Fruit fly (Drosophila melanogaster) whole organism, adult: ENCODE data around the gene CG4951.
"Not testable (repeated sequence)": the region's sequence is repeated elsewhere in the genome, so short reads cannot be mapped to it uniquely, and the experiment has no call there.

Source experiments
- CG11617 ChIP-seq: fragments of 200-800 bp; sonication (Bioruptor generic); optimal IDR thresholded peaks from 2 replicates; lab custom pipeline; 2017; ENCODE audit warnings: mild to moderate bottlenecking, missing biosample characterization, missing genetic modification reagents, missing genetic modification characterization
- CG12768 ChIP-seq: fragments of 200-800 bp; sonication (Bioruptor generic); optimal IDR thresholded peaks from 2 replicates; lab custom pipeline; 2017; ENCODE audit warnings: missing biosample characterization, missing genetic modification characterization, mild to moderate bottlenecking, moderate library complexity, missing genetic modification reagents
- CG14711 ChIP-seq: fragments of 200-800 bp; sonication (Bioruptor generic); optimal IDR thresholded peaks from 2 replicates; lab custom pipeline; 2018; ENCODE audit warnings: missing biosample characterization, mild to moderate bottlenecking, missing genetic modification characterization, moderate library complexity
- CG1620 ChIP-seq: fragments of 200-800 bp; sonication (Bioruptor generic); optimal IDR thresholded peaks from 2 replicates; lab custom pipeline; 2016; ENCODE audit warnings: missing biosample characterization, missing genetic modification characterization
- CG33017 ChIP-seq: fragments of 200-800 bp; sonication (Bioruptor generic); optimal IDR thresholded peaks from 2 replicates; lab custom pipeline; 2018; ENCODE audit warnings: missing biosample characterization, mild to moderate bottlenecking, missing genetic modification characterization, moderate library complexity
- CG5204 ChIP-seq: fragments of 200-800 bp; sonication (Bioruptor generic); optimal IDR thresholded peaks from 2 replicates; lab custom pipeline; 2016; ENCODE audit warnings: missing biosample characterization, missing genetic modification characterization
- CG7045 ChIP-seq: fragments of 200-800 bp; sonication (Bioruptor generic); optimal IDR thresholded peaks from 2 replicates; lab custom pipeline; 2017; ENCODE audit warnings: missing biosample characterization, mild to moderate bottlenecking, missing genetic modification characterization
- CG7101 ChIP-seq: fragments of 200-800 bp; sonication (Bioruptor generic); optimal IDR thresholded peaks from 2 replicates; lab custom pipeline; 2018; ENCODE audit warnings: missing biosample characterization, mild to moderate bottlenecking, missing genetic modification characterization, moderate library complexity
- Clk ChIP-seq: fragments of 200-800 bp; sonication (Bioruptor generic); optimal IDR thresholded peaks from 2 replicates; lab custom pipeline; 2017; ENCODE audit warnings: missing biosample characterization, missing genetic modification characterization
- Crg-1 ChIP-seq: fragments of 200-800 bp; sonication (Bioruptor generic); optimal IDR thresholded peaks from 2 replicates; lab custom pipeline; 2016; ENCODE audit warnings: missing biosample characterization, missing genetic modification characterization
- Hr96 ChIP-seq: fragments of 200-800 bp; sonication (Bioruptor generic); optimal IDR thresholded peaks from 2 replicates; lab custom pipeline; 2016; ENCODE audit warnings: missing biosample characterization, missing genetic modification characterization
- Mnt ChIP-seq: fragments of 200-800 bp; sonication (Bioruptor generic); optimal IDR thresholded peaks from 2 replicates; lab custom pipeline; 2016; ENCODE audit warnings: missing biosample characterization, mild to moderate bottlenecking, missing genetic modification characterization
- bab1 ChIP-seq: fragments of 200-800 bp; sonication (Bioruptor generic); optimal IDR thresholded peaks from 3 replicates; lab custom pipeline; 2019; ENCODE audit warnings: missing biosample characterization, mild to moderate bottlenecking, missing genetic modification characterization, moderate library complexity
- cic ChIP-seq: fragments of 200-800 bp; sonication (Bioruptor generic); optimal IDR thresholded peaks from 2 replicates; lab custom pipeline; 2017; ENCODE audit warnings: missing biosample characterization, mild to moderate bottlenecking, missing genetic modification characterization, moderate library complexity
- cnc ChIP-seq, 2 experiments: fragments of >200 bp; optimal IDR thresholded peaks; 2 replicates each; lab custom pipeline; 2017
- kay ChIP-seq: fragments of 200-800 bp; sonication (Bioruptor generic); peaks from one replicate; lab custom pipeline; 2016; ENCODE audit warnings: missing biosample characterization, missing genetic modification characterization, borderline replicate concordance
- ovo ChIP-seq: fragments of 200-800 bp; sonication (Bioruptor generic); optimal IDR thresholded peaks from 2 replicates; lab custom pipeline; 2016; ENCODE audit warnings: missing biosample characterization, missing genetic modification characterization
- pad ChIP-seq: fragments of 200-800 bp; sonication (Bioruptor generic); optimal IDR thresholded peaks from 3 replicates; lab custom pipeline; 2017; ENCODE audit warnings: missing biosample characterization, missing genetic modification characterization, mild to moderate bottlenecking, moderate library complexity, missing genetic modification reagents
- tj ChIP-seq: fragments of 200-800 bp; sonication (Bioruptor generic); optimal IDR thresholded peaks from 3 replicates; lab custom pipeline; 2017; ENCODE audit warnings: missing biosample characterization, mild to moderate bottlenecking, missing genetic modification characterization, moderate library complexity
- toe ChIP-seq: fragments of 200-800 bp; sonication (Bioruptor generic); optimal IDR thresholded peaks from 2 replicates; lab custom pipeline; 2016; ENCODE audit warnings: missing biosample characterization, missing genetic modification characterization

CG4951 gene

dm6 chr3R:27986794-27987193, 32.9 kb upstream of the CG4951 start:
- peak; percentile 47 for TF ChIP-seq tj
- no peak for TF ChIP-seq CG11617 (GFP tag; lab: Kevin White, UChicago)
- no peak for TF ChIP-seq kay (GFP tag; lab: Kevin White, UChicago)

- TF ChIP-seq bab1, cic, CG5204 (GFP tag; lab: Kevin White, UChicago): not testable (repeated sequence)
Observed at dm6 chr3R:27963119-27963518, 9.2 kb upstream of the CG4951 start, which contains the start of the genes CG31131 and CG4849. Gene CG31131 (minus strand): TSS chr3R:27963219. Gene CG4849 (plus strand): TSS chr3R:27963415.

dm6 chr3R:27960473-27960872, 6.6 kb upstream of the CG4951 start, which contains the start of gene CG31253:
Gene CG31253 (minus strand): TSS chr3R:27960573.
- TF ChIP-seq Crg-1; kay (GFP tag; lab: Kevin White, UChicago); Mnt: not testable (repeated sequence)

DNA sequence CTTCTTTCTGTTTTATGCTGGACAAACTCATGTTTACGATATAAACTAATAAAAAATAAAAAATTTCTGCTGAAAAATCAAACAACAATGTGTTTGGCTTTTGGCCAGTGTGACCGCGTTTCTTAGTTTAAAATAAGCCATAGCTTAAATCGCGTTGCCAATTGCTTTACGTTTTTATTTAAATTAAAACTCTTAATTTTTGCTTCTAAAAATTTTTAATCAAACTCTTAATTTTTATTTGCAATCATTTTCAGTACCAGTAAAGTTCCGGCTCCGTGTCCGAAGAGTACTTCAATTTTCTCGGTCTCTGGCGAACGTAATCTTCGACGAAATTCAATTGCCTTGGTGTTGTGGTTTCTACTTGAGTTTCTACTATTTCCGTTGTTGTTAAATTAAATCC, 5.2 kb upstream of the CG4951 start, which contains the start of the genes CG42487 and CG4884:
Gene CG42487 (minus strand): TSS at position 101 of the 400 bp plus-strand sequence.
Gene CG4884 (minus strand): TSS at position 101 of the 400 bp plus-strand sequence.
- not testable (repeated sequence) for TF ChIP-seq Hr96; tj; CG1620 (GFP tag; lab: Kevin White, UChicago)

DNA sequence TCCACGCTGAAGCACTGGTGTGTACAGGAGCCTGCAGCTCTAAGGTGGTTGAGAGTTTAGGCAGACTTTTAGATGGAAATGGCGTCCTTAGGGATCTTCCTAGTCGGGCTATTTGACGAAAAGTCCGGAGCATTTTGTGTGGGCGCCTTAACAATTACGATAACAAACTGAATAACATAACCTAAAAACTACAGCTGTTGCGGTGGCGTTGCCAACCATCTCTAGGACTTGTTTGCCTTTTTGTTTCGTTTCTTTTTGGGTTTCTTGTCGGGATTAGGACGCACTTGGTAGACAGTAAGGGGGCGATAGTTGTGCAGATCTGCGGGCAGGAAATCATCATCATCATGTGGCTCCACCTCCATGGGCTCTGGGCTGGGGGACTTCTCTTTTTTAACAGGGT, 4.1 kb upstream of the CG4951 start:
- no peak for TF ChIP-seq CG7101 (tag; lab: Kevin White, UChicago)
- TF ChIP-seq tj: no peak
- TF ChIP-seq Clk: no peak
- no peak for TF ChIP-seq kay (GFP tag; lab: Kevin White, UChicago)
- TF ChIP-seq cnc (optimal IDR thresholded peaks at IDR 0.05; lab: Kevin White, UChicago): no peak
- no peak for TF ChIP-seq cic (GFP tag; lab: Kevin White, UChicago)
- TF ChIP-seq pad (GFP tag; lab: Kevin White, UChicago): no peak
- TF ChIP-seq toe (GFP tag; lab: Kevin White, UChicago): no peak
- no peak for TF ChIP-seq CG12768 (GFP tag; lab: Kevin White, UChicago)
- no peak for TF ChIP-seq CG11617 (GFP tag; lab: Kevin White, UChicago)
- TF ChIP-seq Mnt: no peak
- TF ChIP-seq CG7045 (GFP tag; lab: Kevin White, UChicago): no peak
- TF ChIP-seq bab1 (GFP tag; lab: Kevin White, UChicago): no peak

- TF ChIP-seq cic (GFP tag; lab: Kevin White, UChicago) (peak; percentile 97), CG12768 (GFP tag; lab: Kevin White, UChicago) (peak; percentile 16), ovo (GFP tag; lab: Kevin White, UChicago) (no peak), Hr96 (no peak), CG7101 (tag; lab: Kevin White, UChicago) (peak; percentile 26), CG33017 (peak; percentile 30)
Observed at dm6 chr3R:27954533-27954932, 621 bp upstream of the CG4951 start, which contains the start of gene Nep7. Gene Nep7 (plus strand): TSS chr3R:27954917.

DNA sequence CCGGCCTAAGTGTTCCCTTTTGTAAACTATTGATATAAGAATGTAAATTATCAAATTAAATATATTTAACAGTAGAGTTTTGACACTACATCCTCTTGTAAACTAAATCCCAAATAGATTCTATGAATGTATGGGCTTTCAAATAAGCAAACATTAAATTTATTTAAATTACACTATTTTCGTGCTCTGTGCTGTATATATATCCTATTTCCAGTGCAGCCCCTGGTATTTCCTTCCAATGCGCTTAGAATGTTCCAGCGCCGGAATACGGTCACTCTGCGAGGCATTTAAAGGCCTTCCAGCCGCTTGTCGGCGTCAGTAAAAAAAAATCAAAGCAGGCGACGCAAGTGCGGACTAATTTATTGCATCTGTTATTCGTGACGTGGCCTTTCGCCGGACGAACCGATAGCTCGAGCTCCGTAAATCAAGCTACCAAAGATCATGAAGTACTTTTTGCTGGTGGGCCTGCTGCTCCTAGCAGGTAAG, 5.4 kb downstream of the CG4951 start, which contains the start of gene Gp93:
Gene Gp93 (plus strand): TSS at position 291 of the 486 bp plus-strand sequence.
- peak; percentile 2 for TF ChIP-seq ovo (GFP tag; lab: Kevin White, UChicago)
- TF ChIP-seq CG11617 (GFP tag; lab: Kevin White, UChicago): peak; percentile 46
- TF ChIP-seq pad (GFP tag; lab: Kevin White, UChicago): no peak
- peak; percentile 51 for TF ChIP-seq CG12768 (GFP tag; lab: Kevin White, UChicago)
- TF ChIP-seq Crg-1: peak; percentile 68
- TF ChIP-seq CG7101 (tag; lab: Kevin White, UChicago): peak; percentile 58
- peak; percentile 48 for TF ChIP-seq CG33017
- no peak for TF ChIP-seq kay (GFP tag; lab: Kevin White, UChicago)
- TF ChIP-seq tj: peak; percentile 17
- peak; percentile 40 for TF ChIP-seq CG14711
- no peak for TF ChIP-seq Hr96
- peak; percentile 14 for TF ChIP-seq Clk
- peak; percentile 70 for TF ChIP-seq bab1 (GFP tag; lab: Kevin White, UChicago)
- no peak for TF ChIP-seq CG5204 (GFP tag; lab: Kevin White, UChicago)
- peak; percentile 38 for TF ChIP-seq CG1620 (GFP tag; lab: Kevin White, UChicago)
- no peak for TF ChIP-seq cnc (optimal IDR thresholded peaks at IDR 0.05; lab: Kevin White, UChicago)
- no peak for TF ChIP-seq toe (GFP tag; lab: Kevin White, UChicago)
- peak; percentile 42 for TF ChIP-seq CG7045 (GFP tag; lab: Kevin White, UChicago)
- peak; percentile 45 for TF ChIP-seq cic (GFP tag; lab: Kevin White, UChicago)
- TF ChIP-seq Mnt: peak; percentile 71
